Fruit fly (Drosophila melanogaster) whole organism, embryonic: ENCODE results near the gene Enoph.
A peak's percentile ranks its signal among the peaks of the same experiment; 100 is the strongest.

Source experiments
- Adf1 ChIP-seq: fragments of 200-800 bp; sonication (Bioruptor generic); IDR thresholded peaks from 2 replicates; pipeline ENCODE4 v1.3.6; 2022; ENCODE audit warnings: missing biosample characterization, missing genetic modification characterization
- Bgb ChIP-seq: fragments of 200-800 bp; sonication (Bioruptor generic); IDR thresholded peaks from 2 replicates; pipeline ENCODE4 v1.3.6; 2022; ENCODE audit warnings: missing biosample characterization, missing genetic modification characterization; ENCODE audit not compliant: partially characterized antibody
- CG10431 ChIP-seq: fragments of 200-800 bp; sonication (Bioruptor generic); optimal IDR thresholded peaks from 3 replicates; lab custom pipeline; 2018; ENCODE audit warnings: missing biosample characterization, mild to moderate bottlenecking, missing genetic modification characterization
- CG13424 ChIP-seq: fragments of 200-800 bp; sonication (Bioruptor generic); optimal IDR thresholded peaks from 2 replicates; lab custom pipeline; 2019; ENCODE audit warnings: missing biosample characterization, mild to moderate bottlenecking, missing genetic modification characterization, moderate library complexity
- CG14860 ChIP-seq: fragments of 200-800 bp; sonication (Bioruptor generic); IDR thresholded peaks from 3 replicates; pipeline ENCODE4 v1.3.6; 2022; ENCODE audit warnings: missing biosample characterization, missing genetic modification characterization; ENCODE audit not compliant: partially characterized antibody
- CG15011 ChIP-seq: fragments of 200-800 bp; sonication (Bioruptor generic); optimal IDR thresholded peaks from 3 replicates; lab custom pipeline; 2018; ENCODE audit warnings: missing biosample characterization, mild to moderate bottlenecking, missing genetic modification characterization
- CG15269 ChIP-seq: fragments of 200-800 bp; sonication (Bioruptor generic); optimal IDR thresholded peaks from 2 replicates; lab custom pipeline; 2018; ENCODE audit warnings: missing biosample characterization, mild to moderate bottlenecking, missing genetic modification characterization, moderate library complexity
- CG17361 ChIP-seq: fragments of 200-800 bp; sonication (Bioruptor generic); IDR thresholded peaks from 3 replicates; pipeline ENCODE4 v1.3.6; 2022; ENCODE audit warnings: missing biosample characterization, missing genetic modification characterization
- CG17385 ChIP-seq: fragments of 200-800 bp; sonication (Bioruptor generic); optimal IDR thresholded peaks from 3 replicates; lab custom pipeline; 2018; ENCODE audit warnings: missing biosample characterization, mild to moderate bottlenecking, missing genetic modification characterization
- CG18619 ChIP-seq: fragments of 200-800 bp; sonication (Bioruptor generic); optimal IDR thresholded peaks from 3 replicates; lab custom pipeline; 2017; ENCODE audit warnings: missing biosample characterization, mild to moderate bottlenecking, missing genetic modification characterization
- CG3163 ChIP-seq: fragments of 200-800 bp; sonication (Bioruptor generic); optimal IDR thresholded peaks from 3 replicates; lab custom pipeline; 2016; ENCODE audit warnings: missing biosample characterization, missing genetic modification characterization
- CG34422 ChIP-seq: fragments of 200-800 bp; sonication (Bioruptor generic); IDR thresholded peaks from 3 replicates; pipeline ENCODE4 v1.3.6; 2022; ENCODE audit warnings: missing biosample characterization, missing genetic modification characterization
- CG6791 ChIP-seq: fragments of 200-800 bp; sonication (Bioruptor generic); IDR thresholded peaks from 3 replicates; pipeline ENCODE4 v1.3.6; 2022; ENCODE audit warnings: missing biosample characterization, missing genetic modification characterization; ENCODE audit not compliant: partially characterized antibody
- CG8924 ChIP-seq: fragments of 200-800 bp; optimal IDR thresholded peaks from 3 replicates; lab custom pipeline; 2019; ENCODE audit warnings: missing biosample characterization, mild to moderate bottlenecking, missing genetic modification characterization, moderate library complexity
- CG9437 ChIP-seq: fragments of 200-800 bp; sonication (Bioruptor generic); optimal IDR thresholded peaks from 2 replicates; lab custom pipeline; 2018; ENCODE audit warnings: missing biosample characterization, mild to moderate bottlenecking, missing genetic modification characterization
- Dref ChIP-seq: fragments of 200-800 bp; sonication (Bioruptor generic); IDR thresholded peaks from 2 replicates; pipeline ENCODE4 v1.3.6; 2022; ENCODE audit warnings: missing biosample characterization, missing genetic modification characterization
- Eip74EF ChIP-seq, 2 experiments: fragments of 200-800 bp in 1 of 2; fragments of >200 bp in 1 of 2; sonication (Bioruptor generic) in 1 of 2; optimal IDR thresholded peaks; 2 replicates each; lab custom pipeline; 2017 to 2019; ENCODE audit warnings: missing biosample characterization in 2 of 2, missing genetic modification characterization in 2 of 2, mild to moderate bottlenecking in 1 of 2, moderate library complexity in 1 of 2
- Ets65A ChIP-seq: fragments of 200-800 bp; sonication (Bioruptor generic); peaks from one replicate; lab custom pipeline; 2016; ENCODE audit warnings: missing biosample characterization, missing genetic modification characterization
- Fer2 ChIP-seq: fragments of 200-800 bp; sonication (Bioruptor generic); optimal IDR thresholded peaks from 2 replicates; lab custom pipeline; 2018; ENCODE audit warnings: missing biosample characterization, mild to moderate bottlenecking, missing genetic modification characterization, moderate library complexity
- HHEX ChIP-seq: fragments of 200-800 bp; sonication (Bioruptor generic); optimal IDR thresholded peaks from 3 replicates; lab custom pipeline; 2017; ENCODE audit warnings: missing biosample characterization, mild to moderate bottlenecking, missing genetic modification characterization, missing genetic modification reagents
- HmgZ ChIP-seq: fragments of 200-800 bp; sonication (Bioruptor generic); optimal IDR thresholded peaks from 2 replicates; lab custom pipeline; 2018; ENCODE audit warnings: missing biosample characterization, mild to moderate bottlenecking, missing genetic modification characterization
- Hmr ChIP-seq: fragments of 200-800 bp; sonication (Bioruptor generic); optimal IDR thresholded peaks from 3 replicates; lab custom pipeline; 2017; ENCODE audit warnings: mild to moderate bottlenecking, missing biosample characterization, missing genetic modification reagents, missing genetic modification characterization
- MBD-R2 ChIP-seq: fragments of 200-800 bp; sonication (Bioruptor generic); IDR thresholded peaks from 2 replicates; pipeline ENCODE4 v1.3.6; 2022; ENCODE audit warnings: missing biosample characterization, missing genetic modification characterization
- Myb ChIP-seq: fragments of 200-800 bp; sonication (Bioruptor generic); optimal IDR thresholded peaks from 2 replicates; lab custom pipeline; 2016; ENCODE audit warnings: missing biosample characterization, missing genetic modification characterization
- Scr ChIP-seq: fragments of 200-800 bp; sonication (Bioruptor generic); IDR thresholded peaks from 2 replicates; pipeline ENCODE4 v1.3.6; 2022; ENCODE audit warnings: missing biosample characterization, missing genetic modification characterization; ENCODE audit not compliant: partially characterized antibody
- Stat92E ChIP-seq, 3 experiments: fragments of >200 bp in 2 of 3; fragments of 200-800 bp in 1 of 3; sonication (Bioruptor generic) in 1 of 3; optimal IDR thresholded peaks; 2 replicates each; lab custom pipeline; 2017 to 2019; ENCODE audit warnings: missing biosample characterization in 3 of 3, missing genetic modification characterization in 3 of 3, mild to moderate bottlenecking in 1 of 3, moderate library complexity in 1 of 3
- YL-1 ChIP-seq: fragments of 200-800 bp; sonication (Bioruptor generic); optimal IDR thresholded peaks from 3 replicates; lab custom pipeline; 2017; ENCODE audit warnings: missing biosample characterization, mild to moderate bottlenecking, missing genetic modification characterization
- ab ChIP-seq: fragments of 200-800 bp; sonication (Bioruptor generic); optimal IDR thresholded peaks from 2 replicates; lab custom pipeline; 2016; ENCODE audit warnings: missing biosample characterization, missing genetic modification characterization
- bcd ChIP-seq: fragments of 200-800 bp; sonication (Bioruptor generic); optimal IDR thresholded peaks from 2 replicates; lab custom pipeline; 2017; ENCODE audit warnings: missing biosample characterization, mild to moderate bottlenecking, missing genetic modification characterization
- cwo ChIP-seq: fragments of 200-800 bp; sonication (Bioruptor generic); optimal IDR thresholded peaks from 3 replicates; lab custom pipeline; 2017; ENCODE audit warnings: missing biosample characterization, missing genetic modification characterization, mild to moderate bottlenecking, moderate library complexity, missing genetic modification reagents
- danr ChIP-seq: fragments of 200-800 bp; sonication (Bioruptor generic); IDR thresholded peaks from 2 replicates; pipeline ENCODE4 v1.3.6; 2022; ENCODE audit warnings: missing biosample characterization, missing genetic modification characterization
- dm ChIP-seq: fragments of 200-800 bp; sonication (Bioruptor generic); optimal IDR thresholded peaks from 3 replicates; lab custom pipeline; 2016; ENCODE audit warnings: missing biosample characterization, missing genetic modification characterization
- gcm ChIP-seq: fragments of 200-800 bp; sonication (Bioruptor generic); optimal IDR thresholded peaks from 2 replicates; lab custom pipeline; 2019; ENCODE audit warnings: missing biosample characterization, mild to moderate bottlenecking, missing genetic modification characterization, moderate library complexity
- gsb-n ChIP-seq: fragments of 200-800 bp; sonication (Bioruptor generic); optimal IDR thresholded peaks from 3 replicates; lab custom pipeline; 2018; ENCODE audit warnings: missing biosample characterization, mild to moderate bottlenecking, missing genetic modification characterization
- hbn ChIP-seq: fragments of 200-800 bp; sonication (Bioruptor generic); IDR thresholded peaks from 2 replicates; pipeline ENCODE4 v1.3.6; 2022; ENCODE audit warnings: missing biosample characterization, missing genetic modification characterization; ENCODE audit not compliant: partially characterized antibody
- hkb ChIP-seq, 2 experiments: fragments of 200-800 bp in 1 of 2; fragments of >200 bp in 1 of 2; sonication (Bioruptor generic) in 1 of 2; IDR thresholded peaks in 1 of 2; optimal IDR thresholded peaks in 1 of 2; 2 replicates each; pipeline versions ENCODE4 v1.3.6 to Lab custom; 2017 to 2022; ENCODE audit warnings: missing biosample characterization in 1 of 2, missing genetic modification characterization in 1 of 2
- knrl ChIP-seq: fragments of 200-800 bp; sonication (Bioruptor generic); IDR thresholded peaks from 3 replicates; pipeline ENCODE4 v1.3.6; 2022; ENCODE audit warnings: missing biosample characterization, missing genetic modification characterization; ENCODE audit not compliant: partially characterized antibody
- lilli ChIP-seq: fragments of 200-800 bp; sonication (Bioruptor generic); optimal IDR thresholded peaks from 3 replicates; lab custom pipeline; 2016; ENCODE audit warnings: missing biosample characterization, missing genetic modification characterization
- nerfin-1 ChIP-seq: fragments of 200-800 bp; sonication (Bioruptor generic); optimal IDR thresholded peaks from 3 replicates; lab custom pipeline; 2019; ENCODE audit warnings: missing biosample characterization, mild to moderate bottlenecking, missing genetic modification characterization, moderate library complexity
- pzg ChIP-seq: fragments of 200-800 bp; sonication (Bioruptor generic); optimal IDR thresholded peaks from 3 replicates; lab custom pipeline; 2018; ENCODE audit warnings: missing biosample characterization, mild to moderate bottlenecking, missing genetic modification characterization, moderate library complexity
- run ChIP-seq: fragments of 200-800 bp; sonication (Bioruptor generic); optimal IDR thresholded peaks from 3 replicates; lab custom pipeline; 2018; ENCODE audit warnings: missing biosample characterization, mild to moderate bottlenecking, missing genetic modification characterization
- sens ChIP-seq: fragments of 200-800 bp; sonication (Bioruptor generic); peaks from one replicate; lab custom pipeline; 2016; ENCODE audit warnings: missing biosample characterization, missing genetic modification characterization
- so ChIP-seq: fragments of 200-800 bp; sonication (Bioruptor generic); IDR thresholded peaks from 3 replicates; pipeline ENCODE4 v1.3.6; 2022; ENCODE audit warnings: missing biosample characterization, missing genetic modification characterization
- sr ChIP-seq: fragments of 200-800 bp; sonication (Bioruptor generic); IDR thresholded peaks from 3 replicates; pipeline ENCODE4 v1.3.6; 2022; ENCODE audit warnings: missing biosample characterization, missing genetic modification characterization
- tap ChIP-seq: fragments of 200-800 bp; optimal IDR thresholded peaks from 3 replicates; lab custom pipeline; 2019; ENCODE audit warnings: missing biosample characterization, mild to moderate bottlenecking, missing genetic modification characterization, moderate library complexity
- zfh1 ChIP-seq: fragments of 200-800 bp; sonication (Bioruptor generic); IDR thresholded peaks from 3 replicates; pipeline ENCODE4 v1.3.6; 2022; ENCODE audit warnings: missing biosample characterization, missing genetic modification characterization

Gene Enoph

DNA sequence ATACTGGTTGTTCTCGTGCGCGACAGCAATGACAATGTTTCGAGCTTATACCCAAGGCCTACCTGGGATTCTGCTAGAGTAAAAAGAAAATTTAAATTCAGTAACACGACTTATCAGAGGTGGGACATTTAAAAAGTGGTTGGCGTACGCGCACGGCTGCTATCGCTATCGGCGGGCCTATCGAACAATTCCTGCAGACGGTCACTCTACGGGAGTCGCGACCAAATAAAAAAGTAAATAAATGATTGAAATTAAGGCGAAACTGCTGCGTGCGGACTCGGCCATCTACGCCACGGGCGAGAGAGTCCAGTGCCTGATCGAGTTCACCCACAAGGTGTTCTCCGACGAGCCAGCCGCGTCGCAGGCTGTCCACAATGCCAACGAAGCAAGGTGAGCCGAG, 37.0 kb downstream of the Enoph start, which contains the start of the genes Prosbeta2R2 and CG1116 (continued):
- no peak for TF ChIP-seq run (tag; lab: Kevin White, UChicago)
- no peak for TF ChIP-seq ab (GFP tag; lab: Kevin White, UChicago)
- no peak for TF ChIP-seq CG8924 (tag; lab: Kevin White, UChicago)
- no peak for TF ChIP-seq Fer2 (tag; lab: Kevin White, UChicago)
- no peak for TF ChIP-seq knrl (GFP tag; lab: Robert Waterston, UW)
- peak; percentile 81 for TF ChIP-seq Dref (GFP tag; lab: Robert Waterston, UW)
- peak; percentile 37 for TF ChIP-seq sens (GFP tag; lab: Kevin White, UChicago)
- no peak for TF ChIP-seq Ets65A (GFP tag; lab: Kevin White, UChicago)
- TF ChIP-seq YL-1 (GFP tag; lab: Kevin White, UChicago) = peak; percentile 31
- peak; percentile 73 for TF ChIP-seq Myb (GFP tag; lab: Kevin White, UChicago)
- TF ChIP-seq HmgZ (tag; lab: Kevin White, UChicago) = peak; percentile 1
- TF ChIP-seq pzg (GFP tag; lab: Kevin White, UChicago) = peak; percentile 71
- TF ChIP-seq Bgb (GFP tag; lab: Robert Waterston, UW) = peak; percentile 36; the same call in 1 of the 2 replicates
- TF ChIP-seq gsb-n (tag; lab: Kevin White, UChicago) = no peak
- TF ChIP-seq, all 482 proteins: peak for 44

DNA sequence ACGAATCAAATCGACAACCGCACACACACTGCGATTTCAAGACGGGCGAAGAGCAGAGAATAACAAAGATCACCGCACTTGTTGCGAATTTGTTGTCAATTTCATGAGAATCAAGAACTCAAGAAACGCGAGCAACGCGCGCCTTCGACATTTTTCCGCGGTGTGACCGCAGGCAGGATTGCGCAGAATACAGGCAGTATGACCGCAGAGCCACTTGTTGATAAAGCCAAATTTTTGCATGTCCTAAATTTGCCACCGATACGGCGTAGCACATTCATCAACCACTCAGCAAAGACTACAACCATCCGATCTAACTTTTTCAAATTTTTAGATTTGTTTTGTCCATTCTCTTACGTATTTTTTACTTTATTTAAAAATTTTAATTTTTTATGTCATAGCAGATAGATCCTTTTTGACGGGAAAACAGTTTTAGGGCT, 39.2 kb downstream of the Enoph start, which contains the start of gene cno:
Gene cno, minus strand, starts transcription at position 179 of the 437 bp plus-strand sequence.
- TF ChIP-seq Scr = 0 out of 2 replicates have a peak, but pooled peaks have one; percentile 22
- TF ChIP-seq nerfin-1 (tag; lab: Kevin White, UChicago) = peak; percentile 19
- TF ChIP-seq Eip74EF (GFP tag; optimal IDR thresholded peaks at IDR 0.05; lab: Kevin White, UChicago) = no peak
- TF ChIP-seq CG15269 (tag; lab: Kevin White, UChicago) = peak; percentile 21
- TF ChIP-seq CG14860 (GFP tag; lab: Robert Waterston, UW) = peak; percentile 21; the same call in 1 of the 3 replicates
- peak; percentile 88 for TF ChIP-seq Hmr (GFP tag; lab: Kevin White, UChicago)
- peak; percentile 24 for TF ChIP-seq lilli (GFP tag; lab: Kevin White, UChicago)
- peak; percentile 35; the same call in 1 of the 2 replicates for TF ChIP-seq hbn (GFP tag; lab: Robert Waterston, UW)
- TF ChIP-seq CG3163 = peak; percentile 7
- TF ChIP-seq CG10431 (GFP tag; lab: Kevin White, UChicago) = no peak
- TF ChIP-seq HHEX (GFP tag; lab: Kevin White, UChicago) = peak; percentile 1
- peak in 1 of 3 experiments; percentile 76 for TF ChIP-seq Stat92E (GFP tag; optimal IDR thresholded peaks at IDR 0.05; lab: Kevin White, UChicago)
- peak; percentile 36; the same call in 1 of the 2 replicates for TF ChIP-seq MBD-R2 (GFP tag; lab: Robert Waterston, UW)
- TF ChIP-seq danr = no peak
- peak; percentile 12 for TF ChIP-seq gcm (GFP tag; lab: Kevin White, UChicago)
- TF ChIP-seq Adf1 (GFP tag; lab: Robert Waterston, UW) = peak; percentile 90
- 0 out of 3 replicates have a peak, but pooled peaks have one; percentile 39 for TF ChIP-seq CG6791 (GFP tag; lab: Robert Waterston, UW)
- peak; percentile 37; the same call in 1 of the 3 replicates for TF ChIP-seq zfh1 (GFP tag; lab: Robert Waterston, UW)
- no peak for TF ChIP-seq tap (tag; lab: Kevin White, UChicago)
- TF ChIP-seq sens (GFP tag; lab: Kevin White, UChicago) = peak; percentile 87
- TF ChIP-seq cwo (GFP tag; lab: Kevin White, UChicago) = no peak
- 0 out of 3 replicates have a peak, but pooled peaks have one; percentile 27 for TF ChIP-seq so (GFP tag; lab: Robert Waterston, UW)
- TF ChIP-seq CG8924 (tag; lab: Kevin White, UChicago) = peak; percentile 66
- peak; percentile 5 for TF ChIP-seq CG13424 (tag; lab: Kevin White, UChicago)
- TF ChIP-seq sr (GFP tag; lab: Robert Waterston, UW) = no peak
- 0 out of 3 replicates have a peak, but pooled peaks have one; percentile 17 for TF ChIP-seq CG17361 (GFP tag; lab: Robert Waterston, UW)
- peak; percentile 28 for TF ChIP-seq CG17385 (GFP tag; lab: Kevin White, UChicago)
- TF ChIP-seq hkb (optimal IDR thresholded peaks at IDR 0.05; lab: Kevin White, UChicago) = peak; percentile 56
- 0 out of 2 replicates have a peak, but pooled peaks have one; percentile 12 for TF ChIP-seq hkb (GFP tag; IDR thresholded peaks at IDR 0.05; lab: Robert Waterston, UW)
- peak; percentile 50; the same call in 1 of the 3 replicates for TF ChIP-seq CG34422 (GFP tag; lab: Robert Waterston, UW)
- TF ChIP-seq CG18619 (GFP tag; lab: Kevin White, UChicago) = peak; percentile 1
- peak; percentile 6 for TF ChIP-seq dm (GFP tag; lab: Kevin White, UChicago)
- peak; percentile 71 for TF ChIP-seq CG9437 (GFP tag; lab: Kevin White, UChicago)
- no peak for TF ChIP-seq CG15011
- peak; percentile 2 for TF ChIP-seq bcd (GFP tag; lab: Kevin White, UChicago)
